Fruit fly (Drosophila melanogaster) whole organism, embryonic: ENCODE results near the gene Pex11c.

Experiments
- ATbp ChIP-seq: fragments of 200-800 bp; sonication (Bioruptor generic); optimal IDR thresholded peaks from 2 replicates; lab custom pipeline; 2017; ENCODE audit warnings: missing biosample characterization, mild to moderate bottlenecking, missing genetic modification characterization, missing genetic modification reagents
- Bgb ChIP-seq: fragments of 200-800 bp; sonication (Bioruptor generic); IDR thresholded peaks from 2 replicates; pipeline ENCODE4 v1.3.6; 2022; ENCODE audit warnings: missing biosample characterization, missing genetic modification characterization; ENCODE audit not compliant: partially characterized antibody
- CG10209 ChIP-seq: fragments of 200-800 bp; sonication (Bioruptor generic); optimal IDR thresholded peaks from 3 replicates; lab custom pipeline; 2017; ENCODE audit warnings: missing biosample characterization, mild to moderate bottlenecking, missing genetic modification characterization, missing genetic modification reagents
- CG10431 ChIP-seq: fragments of 200-800 bp; sonication (Bioruptor generic); optimal IDR thresholded peaks from 3 replicates; lab custom pipeline; 2018; ENCODE audit warnings: missing biosample characterization, mild to moderate bottlenecking, missing genetic modification characterization
- CG11093 ChIP-seq: fragments of 200-800 bp; sonication (Bioruptor generic); IDR thresholded peaks from 3 replicates; pipeline ENCODE4 v1.3.6; 2022; ENCODE audit warnings: missing biosample characterization, missing genetic modification characterization
- CG11247 ChIP-seq: fragments of 200-800 bp; sonication (Bioruptor generic); IDR thresholded peaks from 2 replicates; pipeline ENCODE4 v1.3.6; 2022; ENCODE audit warnings: missing biosample characterization, missing genetic modification characterization
- CG11696 ChIP-seq: fragments of 200-800 bp; sonication (Bioruptor generic); IDR thresholded peaks from 2 replicates; pipeline ENCODE4 v1.3.6; 2022; ENCODE audit warnings: missing biosample characterization, missing genetic modification characterization
- CG13287 ChIP-seq: fragments of 200-800 bp; sonication (Bioruptor generic); IDR thresholded peaks from 2 replicates; pipeline ENCODE4 v1.3.6; 2022; ENCODE audit warnings: missing biosample characterization, missing genetic modification characterization; ENCODE audit not compliant: partially characterized antibody
- CG15479 ChIP-seq: fragments of 200-800 bp; sonication (Bioruptor generic); optimal IDR thresholded peaks from 3 replicates; lab custom pipeline; 2019; ENCODE audit warnings: missing biosample characterization, mild to moderate bottlenecking, missing genetic modification characterization, moderate library complexity
- CG1602 ChIP-seq: fragments of 200-800 bp; sonication (Bioruptor generic); optimal IDR thresholded peaks from 3 replicates; lab custom pipeline; 2016; ENCODE audit warnings: missing biosample characterization, missing genetic modification characterization
- CG17568 ChIP-seq: fragments of 200-800 bp; sonication (Bioruptor generic); optimal IDR thresholded peaks from 2 replicates; lab custom pipeline; 2018; ENCODE audit warnings: missing biosample characterization, mild to moderate bottlenecking, missing genetic modification characterization, moderate library complexity
- CG18619 ChIP-seq: fragments of 200-800 bp; sonication (Bioruptor generic); optimal IDR thresholded peaks from 3 replicates; lab custom pipeline; 2017; ENCODE audit warnings: missing biosample characterization, mild to moderate bottlenecking, missing genetic modification characterization
- CG2202 ChIP-seq: fragments of 200-800 bp; sonication (Bioruptor generic); optimal IDR thresholded peaks from 2 replicates; lab custom pipeline; 2018; ENCODE audit warnings: missing biosample characterization, mild to moderate bottlenecking, missing genetic modification characterization
- CG2678 ChIP-seq: fragments of 200-800 bp; sonication (Bioruptor generic); optimal IDR thresholded peaks from 3 replicates; lab custom pipeline; 2019; ENCODE audit warnings: missing biosample characterization, mild to moderate bottlenecking, missing genetic modification characterization, moderate library complexity
- CG2875 ChIP-seq: fragments of 200-800 bp; sonication (Bioruptor generic); optimal IDR thresholded peaks from 2 replicates; lab custom pipeline; 2017; ENCODE audit warnings: missing biosample characterization, mild to moderate bottlenecking, missing genetic modification characterization, missing genetic modification reagents
- CG33557 ChIP-seq: fragments of 200-800 bp; sonication (Bioruptor generic); optimal IDR thresholded peaks from 2 replicates; lab custom pipeline; 2019; ENCODE audit warnings: missing biosample characterization, mild to moderate bottlenecking, missing genetic modification characterization, moderate library complexity
- CG3847 ChIP-seq: fragments of 200-800 bp; sonication (Bioruptor generic); IDR thresholded peaks from 2 replicates; pipeline ENCODE4 v1.3.6; 2022; ENCODE audit warnings: missing biosample characterization, missing genetic modification characterization
- CG4328 ChIP-seq: fragments of 200-800 bp; sonication (Bioruptor generic); optimal IDR thresholded peaks from 3 replicates; lab custom pipeline; 2017; ENCODE audit warnings: missing biosample characterization, missing genetic modification reagents, missing genetic modification characterization
- CG4617 ChIP-seq: fragments of 200-800 bp; sonication (Bioruptor generic); optimal IDR thresholded peaks from 3 replicates; lab custom pipeline; 2016; ENCODE audit warnings: missing biosample characterization, missing genetic modification characterization, borderline replicate concordance
- CG6689 ChIP-seq: fragments of 200-800 bp; sonication (Bioruptor generic); IDR thresholded peaks from 2 replicates; pipeline ENCODE4 v1.3.6; 2022; ENCODE audit warnings: missing biosample characterization, missing genetic modification characterization
- CG7271 ChIP-seq: fragments of 200-800 bp; sonication (Bioruptor generic); optimal IDR thresholded peaks from 2 replicates; lab custom pipeline; 2018; ENCODE audit warnings: missing biosample characterization, mild to moderate bottlenecking, missing genetic modification characterization, moderate library complexity
- CG8089 ChIP-seq: fragments of 200-800 bp; sonication (Bioruptor generic); optimal IDR thresholded peaks from 3 replicates; lab custom pipeline; 2016; ENCODE audit warnings: missing biosample characterization, missing genetic modification characterization
- CG8765 ChIP-seq: fragments of 200-800 bp; sonication (Bioruptor generic); IDR thresholded peaks from 2 replicates; pipeline ENCODE4 v1.3.6; 2022; ENCODE audit warnings: missing biosample characterization, missing genetic modification characterization
- CG8924 ChIP-seq: fragments of 200-800 bp; optimal IDR thresholded peaks from 3 replicates; lab custom pipeline; 2019; ENCODE audit warnings: missing biosample characterization, mild to moderate bottlenecking, missing genetic modification characterization, moderate library complexity
- CG9437 ChIP-seq: fragments of 200-800 bp; sonication (Bioruptor generic); optimal IDR thresholded peaks from 2 replicates; lab custom pipeline; 2018; ENCODE audit warnings: missing biosample characterization, mild to moderate bottlenecking, missing genetic modification characterization
- Hey ChIP-seq: fragments of 200-800 bp; sonication (Bioruptor generic); optimal IDR thresholded peaks from 3 replicates; lab custom pipeline; 2018; ENCODE audit warnings: missing biosample characterization, mild to moderate bottlenecking, missing genetic modification characterization
- HmgZ ChIP-seq: fragments of 200-800 bp; sonication (Bioruptor generic); optimal IDR thresholded peaks from 2 replicates; lab custom pipeline; 2018; ENCODE audit warnings: missing biosample characterization, mild to moderate bottlenecking, missing genetic modification characterization
- MBD-R2 ChIP-seq: fragments of 200-800 bp; sonication (Bioruptor generic); IDR thresholded peaks from 2 replicates; pipeline ENCODE4 v1.3.6; 2022; ENCODE audit warnings: missing biosample characterization, missing genetic modification characterization
- Myb ChIP-seq: fragments of 200-800 bp; sonication (Bioruptor generic); optimal IDR thresholded peaks from 2 replicates; lab custom pipeline; 2016; ENCODE audit warnings: missing biosample characterization, missing genetic modification characterization
- Nf-YC ChIP-seq: fragments of 200-800 bp; optimal IDR thresholded peaks from 3 replicates; lab custom pipeline; 2019; ENCODE audit warnings: missing biosample characterization, mild to moderate bottlenecking, missing genetic modification characterization, moderate library complexity
- Spps ChIP-seq: fragments of 200-800 bp; sonication (Bioruptor generic); optimal IDR thresholded peaks from 2 replicates; lab custom pipeline; 2018; ENCODE audit warnings: missing biosample characterization, mild to moderate bottlenecking, missing genetic modification characterization
- chif ChIP-seq, 2 experiments: fragments of 200-800 bp; sonication (Bioruptor generic); optimal IDR thresholded peaks; 3 replicates each; lab custom pipeline; 2016; ENCODE audit warnings: missing biosample characterization in 2 of 2, missing genetic modification characterization in 2 of 2
- cwo ChIP-seq: fragments of 200-800 bp; sonication (Bioruptor generic); optimal IDR thresholded peaks from 3 replicates; lab custom pipeline; 2017; ENCODE audit warnings: missing biosample characterization, missing genetic modification characterization, mild to moderate bottlenecking, moderate library complexity, missing genetic modification reagents
- dm ChIP-seq: fragments of 200-800 bp; sonication (Bioruptor generic); optimal IDR thresholded peaks from 3 replicates; lab custom pipeline; 2016; ENCODE audit warnings: missing biosample characterization, missing genetic modification characterization
- ewg ChIP-seq: fragments of 200-800 bp; sonication (Bioruptor generic); optimal IDR thresholded peaks from 3 replicates; lab custom pipeline; 2017; ENCODE audit warnings: mild to moderate bottlenecking, missing biosample characterization, missing genetic modification reagents, missing genetic modification characterization
- gcm ChIP-seq: fragments of 200-800 bp; sonication (Bioruptor generic); optimal IDR thresholded peaks from 2 replicates; lab custom pipeline; 2019; ENCODE audit warnings: missing biosample characterization, mild to moderate bottlenecking, missing genetic modification characterization, moderate library complexity
- gem ChIP-seq: fragments of 200-800 bp; sonication (Bioruptor generic); optimal IDR thresholded peaks from 2 replicates; lab custom pipeline; 2019; ENCODE audit warnings: missing biosample characterization, mild to moderate bottlenecking, missing genetic modification characterization, moderate library complexity
- lola ChIP-seq, 3 experiments: fragments of >200 bp in 2 of 3; fragments of 200-800 bp in 1 of 3; sonication (Bioruptor generic) in 1 of 3; optimal IDR thresholded peaks; 2 replicates each; lab custom pipeline; 2017 to 2019; ENCODE audit warnings: missing biosample characterization in 3 of 3, missing genetic modification characterization in 3 of 3, mild to moderate bottlenecking in 1 of 3, moderate library complexity in 1 of 3
- pb ChIP-seq: fragments of 200-800 bp; sonication (Bioruptor generic); optimal IDR thresholded peaks from 3 replicates; lab custom pipeline; 2016; ENCODE audit warnings: missing biosample characterization, missing genetic modification characterization
- pum ChIP-seq: fragments of 200-800 bp; sonication (Bioruptor generic); optimal IDR thresholded peaks from 2 replicates; lab custom pipeline; 2016; ENCODE audit warnings: missing biosample characterization, missing genetic modification characterization
- row ChIP-seq: fragments of 200-800 bp; sonication (Bioruptor generic); IDR thresholded peaks from 3 replicates; pipeline ENCODE4 v1.3.6; 2022; ENCODE audit warnings: missing biosample characterization, missing genetic modification characterization
- sc ChIP-seq, 3 experiments: fragments of >200 bp in 2 of 3; fragments of 200-800 bp in 1 of 3; sonication (Bioruptor generic) in 1 of 3; optimal IDR thresholded peaks; 2 replicates in 2 of 3; 3 replicates in 1 of 3; lab custom pipeline; 2017; ENCODE audit warnings: mild to moderate bottlenecking in 1 of 3, missing biosample characterization in 1 of 3, missing genetic modification characterization in 1 of 3, missing genetic modification reagents in 1 of 3
- sens ChIP-seq: fragments of 200-800 bp; sonication (Bioruptor generic); peaks from one replicate; lab custom pipeline; 2016; ENCODE audit warnings: missing biosample characterization, missing genetic modification characterization
- sug ChIP-seq: fragments of 200-800 bp; optimal IDR thresholded peaks from 2 replicates; lab custom pipeline; 2019; ENCODE audit warnings: missing biosample characterization, mild to moderate bottlenecking, missing genetic modification characterization, moderate library complexity
- tgo ChIP-seq: fragments of 200-800 bp; sonication (Bioruptor generic); IDR thresholded peaks from 3 replicates; pipeline ENCODE4 v1.3.6; 2022; ENCODE audit warnings: missing biosample characterization, missing genetic modification characterization
- tio ChIP-seq: fragments of 200-800 bp; sonication (Bioruptor generic); optimal IDR thresholded peaks from 2 replicates; lab custom pipeline; 2017; ENCODE audit warnings: missing biosample characterization, missing genetic modification characterization, inconsistent platforms
- toy ChIP-seq: fragments of 200-800 bp; sonication (Bioruptor generic); IDR thresholded peaks from 2 replicates; pipeline ENCODE4 v1.3.6; 2022; ENCODE audit warnings: missing biosample characterization, missing genetic modification characterization
- zf30C ChIP-seq: fragments of 200-800 bp; sonication (Bioruptor generic); optimal IDR thresholded peaks from 3 replicates; lab custom pipeline; 2018; ENCODE audit warnings: missing biosample characterization, mild to moderate bottlenecking, missing genetic modification characterization

Pex11c gene

DNA sequence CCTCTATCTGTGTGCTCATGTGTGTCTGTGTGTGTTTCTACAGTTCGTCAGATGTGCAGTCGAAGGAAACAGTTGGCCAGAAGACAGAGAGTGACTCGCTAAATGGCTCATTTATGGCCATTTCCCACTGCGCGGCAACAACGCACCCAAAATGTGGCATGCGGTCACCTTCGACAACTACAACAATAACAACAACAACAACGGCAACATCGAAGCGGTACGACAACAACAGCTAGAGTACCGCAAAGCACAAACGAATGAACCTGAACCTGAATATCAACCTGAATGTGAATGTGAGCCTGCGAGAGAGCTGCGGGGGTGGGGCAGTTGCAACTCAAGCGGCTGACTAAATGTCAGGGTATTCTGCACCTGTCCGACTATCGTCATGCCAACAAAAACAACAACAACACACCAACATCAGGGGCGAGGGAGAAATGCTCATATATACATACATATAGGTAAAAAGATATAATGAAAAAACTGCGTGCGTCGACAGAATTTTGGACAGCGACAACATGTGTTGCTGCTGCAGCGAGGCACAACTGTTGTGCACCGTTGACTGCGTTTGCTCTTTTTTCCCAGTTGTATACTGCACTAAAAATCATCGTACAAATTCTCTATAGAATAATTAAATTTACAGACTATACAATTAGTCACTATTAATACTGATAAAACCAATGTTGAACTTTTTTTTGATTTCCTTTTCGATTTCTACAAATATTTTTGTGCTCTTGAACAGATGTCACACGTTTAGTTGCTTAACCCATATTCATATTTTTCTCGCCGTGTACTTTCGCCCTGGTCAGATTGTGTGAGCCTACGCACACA is 42.1 kb downstream of the Pex11c start (continued):
- TF ChIP-seq CG8089 (GFP tag; lab: Kevin White, UChicago) (no peak), CG4617 (GFP tag; lab: Kevin White, UChicago) (no peak), CG17568 (peak; percentile 20), MBD-R2 (GFP tag; lab: Robert Waterston, UW) (no peak), Spps (no peak), CG6689 (GFP tag; lab: Robert Waterston, UW) (0 out of 2 replicates have a peak, but pooled peaks have one; percentile 18), CG13287 (GFP tag; lab: Robert Waterston, UW) (no peak), CG11247 (GFP tag; lab: Robert Waterston, UW) (no peak), Hey (tag; lab: Kevin White, UChicago) (no peak), cwo (GFP tag; lab: Kevin White, UChicago) (no peak), CG11696 (GFP tag; lab: Robert Waterston, UW) (no peak), tgo (GFP tag; lab: Robert Waterston, UW) (no peak), Myb (GFP tag; lab: Kevin White, UChicago) (no peak), CG8924 (no peak), CG18619 (GFP tag; lab: Kevin White, UChicago) (no peak), CG9437 (GFP tag; lab: Kevin White, UChicago) (peak; percentile 24), sc (optimal IDR thresholded peaks at IDR 0.05; lab: Kevin White, UChicago) (no peak), sc (GFP tag; optimal IDR thresholded peaks at IDR 0.05; lab: Kevin White, UChicago) (peak; percentile 34), CG33557 (GFP tag; lab: Kevin White, UChicago) (peak; percentile 60), CG11093 (GFP tag; lab: Robert Waterston, UW) (no peak), CG1602 (GFP tag; lab: Kevin White, UChicago) (peak; percentile 55), CG2202 (tag; lab: Kevin White, UChicago) (peak; percentile 63), CG8765 (peak; percentile 74), gem (tag; lab: Kevin White, UChicago) (peak; percentile 78), dm (GFP tag; lab: Kevin White, UChicago) (peak; percentile 24), CG10209 (peak; percentile 51), CG15479 (peak; percentile 92), ATbp (GFP tag; lab: Kevin White, UChicago) (peak; percentile 20), HmgZ (tag; lab: Kevin White, UChicago) (no peak), sug (tag; lab: Kevin White, UChicago) (no peak), toy (GFP tag; lab: Robert Waterston, UW) (no peak), sens (no peak), row (GFP tag; lab: Robert Waterston, UW) (peak; percentile 65), tio (GFP tag; lab: Kevin White, UChicago) (no peak), CG2875 (GFP tag; lab: Kevin White, UChicago) (peak; percentile 32), zf30C (GFP tag; lab: Kevin White, UChicago) (peak; percentile 97), ewg (peak; percentile 12), pb (GFP tag; lab: Kevin White, UChicago) (no peak), CG10431 (GFP tag; lab: Kevin White, UChicago) (no peak), CG4328 (no peak), pum (GFP tag; lab: Kevin White, UChicago) (peak; percentile 5), CG3847 (no peak), CG2678 (tag; lab: Kevin White, UChicago) (peak; percentile 17), Nf-YC (tag; lab: Kevin White, UChicago) (no peak), lola (GFP tag; optimal IDR thresholded peaks at IDR 0.05; lab: Kevin White, UChicago) (peak in 1 of 3 experiments; percentile 82), CG7271 (tag; lab: Kevin White, UChicago) (no peak), Bgb (GFP tag; lab: Robert Waterston, UW) (no peak), gcm (GFP tag; lab: Kevin White, UChicago) (peak; percentile 49), chif (GFP tag; optimal IDR thresholded peaks at IDR 0.05; lab: Kevin White, UChicago) (peak; percentile 38 to 75)
